Fruit fly (Drosophila melanogaster): Measurements from ENCODE around the gene lin-52.

dm6 chrX:5705097-5705496 lies 49.7 kb downstream of the lin-52 start:
- no peak for TF ChIP-seq ovo (GFP tag; optimal IDR thresholded peaks at IDR 0.05)
- TF ChIP-seq Clk (GFP tag; optimal IDR thresholded peaks at IDR 0.05) = no peak
- TF ChIP-seq kay (GFP tag; ENCODE audit: borderline replicate concordance) = no peak
- TF ChIP-seq tj (GFP tag; optimal IDR thresholded peaks at IDR 0.05) = no peak
- TF ChIP-seq toe (GFP tag; optimal IDR thresholded peaks at IDR 0.05) = no peak
- TF ChIP-seq CG7101 (tag; optimal IDR thresholded peaks at IDR 0.05) = no peak
- TF ChIP-seq Mnt (GFP tag; optimal IDR thresholded peaks at IDR 0.05) = no peak
- TF ChIP-seq CG14711 (tag; optimal IDR thresholded peaks at IDR 0.05) = no peak
- TF ChIP-seq cic (GFP tag; optimal IDR thresholded peaks at IDR 0.05) = no peak

All from whole organism, adult.